Fruit fly (Drosophila melanogaster) whole organism, embryonic: ENCODE results near the gene CG9733.

Experiments
- CG11093 ChIP-seq: fragments of 200-800 bp; sonication (Bioruptor generic); IDR thresholded peaks from 3 replicates; pipeline ENCODE4 v1.3.6; 2022; ENCODE audit warnings: missing biosample characterization, missing genetic modification characterization
- CG11504 ChIP-seq: fragments of 200-800 bp; sonication (Bioruptor generic); optimal IDR thresholded peaks from 3 replicates; lab custom pipeline; 2019; ENCODE audit warnings: missing biosample characterization, mild to moderate bottlenecking, missing genetic modification characterization, moderate library complexity
- CG11723 ChIP-seq: fragments of 200-800 bp; sonication (Bioruptor generic); optimal IDR thresholded peaks from 2 replicates; lab custom pipeline; 2017; ENCODE audit warnings: missing biosample characterization, mild to moderate bottlenecking, missing genetic modification characterization
- CG15479 ChIP-seq: fragments of 200-800 bp; sonication (Bioruptor generic); optimal IDR thresholded peaks from 3 replicates; lab custom pipeline; 2019; ENCODE audit warnings: missing biosample characterization, mild to moderate bottlenecking, missing genetic modification characterization, moderate library complexity
- CG15514 ChIP-seq: fragments of 200-800 bp; sonication (Bioruptor generic); optimal IDR thresholded peaks from 3 replicates; lab custom pipeline; 2017; ENCODE audit warnings: missing biosample characterization, missing genetic modification characterization, mild to moderate bottlenecking, moderate library complexity, missing genetic modification reagents
- CG18764 ChIP-seq: fragments of 200-800 bp; sonication (Bioruptor generic); optimal IDR thresholded peaks from 3 replicates; lab custom pipeline; 2016; ENCODE audit warnings: missing biosample characterization, missing genetic modification characterization
- CG2199 ChIP-seq: fragments of 200-800 bp; sonication (Bioruptor generic); IDR thresholded peaks from 3 replicates; pipeline ENCODE4 v1.3.6; 2022; ENCODE audit warnings: missing biosample characterization, missing genetic modification characterization
- CG32532 ChIP-seq: fragments of 200-800 bp; sonication (Bioruptor generic); IDR thresholded peaks from 2 replicates; pipeline ENCODE4 v1.3.6; 2022; ENCODE audit warnings: missing biosample characterization, missing genetic modification characterization
- CG32772 ChIP-seq: fragments of 200-800 bp; sonication (Bioruptor generic); IDR thresholded peaks from 2 replicates; pipeline ENCODE4 v1.3.6; 2022; ENCODE audit warnings: missing biosample characterization, missing genetic modification characterization
- CG33557 ChIP-seq: fragments of 200-800 bp; sonication (Bioruptor generic); optimal IDR thresholded peaks from 2 replicates; lab custom pipeline; 2019; ENCODE audit warnings: missing biosample characterization, mild to moderate bottlenecking, missing genetic modification characterization, moderate library complexity
- CG3407 ChIP-seq: fragments of 200-800 bp; sonication (Bioruptor generic); optimal IDR thresholded peaks from 2 replicates; lab custom pipeline; 2018; ENCODE audit warnings: missing biosample characterization, mild to moderate bottlenecking, missing genetic modification characterization
- CG34376 ChIP-seq: fragments of 200-800 bp; sonication (Bioruptor generic); optimal IDR thresholded peaks from 2 replicates; lab custom pipeline; 2018; ENCODE audit warnings: missing biosample characterization, mild to moderate bottlenecking, missing genetic modification characterization
- CG6254 ChIP-seq: fragments of 200-800 bp; sonication (Bioruptor generic); optimal IDR thresholded peaks from 3 replicates; lab custom pipeline; 2017; ENCODE audit warnings: mild to moderate bottlenecking, missing biosample characterization, missing genetic modification reagents, missing genetic modification characterization
- CG6654 ChIP-seq: fragments of 200-800 bp; sonication (Bioruptor generic); optimal IDR thresholded peaks from 2 replicates; lab custom pipeline; 2017; ENCODE audit warnings: missing biosample characterization, mild to moderate bottlenecking, missing genetic modification characterization
- CG9727 ChIP-seq: fragments of 200-800 bp; sonication (Bioruptor generic); optimal IDR thresholded peaks from 3 replicates; lab custom pipeline; 2017; ENCODE audit warnings: missing biosample characterization, mild to moderate bottlenecking, missing genetic modification characterization
- D ChIP-seq, 2 experiments: fragments of 200-800 bp in 1 of 2; fragments of >200 bp in 1 of 2; sonication (Bioruptor generic) in 1 of 2; optimal IDR thresholded peaks; 2 replicates in 1 of 2; 3 replicates in 1 of 2; lab custom pipeline; 2017; ENCODE audit warnings: mild to moderate bottlenecking in 1 of 2, missing biosample characterization in 1 of 2, missing genetic modification characterization in 1 of 2, missing genetic modification reagents in 1 of 2
- Ets97D ChIP-seq: fragments of 200-800 bp; sonication (Bioruptor generic); optimal IDR thresholded peaks from 3 replicates; lab custom pipeline; 2016; ENCODE audit warnings: missing biosample characterization, missing genetic modification characterization
- Fer1 ChIP-seq: fragments of 200-800 bp; sonication (Bioruptor generic); optimal IDR thresholded peaks from 2 replicates; lab custom pipeline; 2017; ENCODE audit warnings: missing biosample characterization, mild to moderate bottlenecking, missing genetic modification characterization
- Fer3 ChIP-seq: fragments of 200-800 bp; sonication (Bioruptor generic); optimal IDR thresholded peaks from 2 replicates; lab custom pipeline; 2018; ENCODE audit warnings: missing biosample characterization, mild to moderate bottlenecking, missing genetic modification characterization, moderate library complexity
- HHEX ChIP-seq: fragments of 200-800 bp; sonication (Bioruptor generic); optimal IDR thresholded peaks from 3 replicates; lab custom pipeline; 2017; ENCODE audit warnings: missing biosample characterization, mild to moderate bottlenecking, missing genetic modification characterization, missing genetic modification reagents
- HLHmδ ChIP-seq: fragments of 200-800 bp; sonication (Bioruptor generic); optimal IDR thresholded peaks from 2 replicates; lab custom pipeline; 2018; ENCODE audit warnings: missing biosample characterization, mild to moderate bottlenecking, missing genetic modification characterization, moderate library complexity
- HmgZ ChIP-seq: fragments of 200-800 bp; sonication (Bioruptor generic); optimal IDR thresholded peaks from 2 replicates; lab custom pipeline; 2018; ENCODE audit warnings: missing biosample characterization, mild to moderate bottlenecking, missing genetic modification characterization
- Lpt ChIP-seq: fragments of >200 bp; optimal IDR thresholded peaks from 2 replicates; lab custom pipeline; 2018; ENCODE audit warnings: missing biosample characterization, missing genetic modification characterization
- Myb ChIP-seq: fragments of 200-800 bp; sonication (Bioruptor generic); optimal IDR thresholded peaks from 2 replicates; lab custom pipeline; 2016; ENCODE audit warnings: missing biosample characterization, missing genetic modification characterization
- Side ChIP-seq: fragments of 200-800 bp; sonication (Bioruptor generic); optimal IDR thresholded peaks from 2 replicates; lab custom pipeline; 2016; ENCODE audit warnings: missing biosample characterization, missing genetic modification characterization
- Sox102F ChIP-seq: fragments of 200-800 bp; sonication (Bioruptor generic); optimal IDR thresholded peaks from 2 replicates; lab custom pipeline; 2018; ENCODE audit warnings: missing biosample characterization, mild to moderate bottlenecking, missing genetic modification characterization, moderate library complexity
- amos ChIP-seq: fragments of 200-800 bp; sonication (Bioruptor generic); IDR thresholded peaks from 2 replicates; pipeline ENCODE4 v1.3.6; 2022; ENCODE audit warnings: missing biosample characterization, missing genetic modification characterization; ENCODE audit not compliant: partially characterized antibody
- bcd ChIP-seq: fragments of 200-800 bp; sonication (Bioruptor generic); optimal IDR thresholded peaks from 2 replicates; lab custom pipeline; 2017; ENCODE audit warnings: missing biosample characterization, mild to moderate bottlenecking, missing genetic modification characterization
- btn ChIP-seq: fragments of 200-800 bp; sonication (Bioruptor generic); optimal IDR thresholded peaks from 2 replicates; lab custom pipeline; 2016; ENCODE audit warnings: missing biosample characterization, missing genetic modification characterization
- cas ChIP-seq: fragments of 200-800 bp; sonication (Bioruptor generic); IDR thresholded peaks from 2 replicates; pipeline ENCODE4 v1.3.6; 2022; ENCODE audit warnings: missing biosample characterization, missing genetic modification characterization
- caup ChIP-seq: fragments of 200-800 bp; sonication (Bioruptor generic); optimal IDR thresholded peaks from 3 replicates; lab custom pipeline; 2017; ENCODE audit warnings: missing biosample characterization, mild to moderate bottlenecking, missing genetic modification characterization, moderate library complexity; ENCODE audit not compliant: severe bottlenecking
- dm ChIP-seq: fragments of 200-800 bp; sonication (Bioruptor generic); optimal IDR thresholded peaks from 3 replicates; lab custom pipeline; 2016; ENCODE audit warnings: missing biosample characterization, missing genetic modification characterization
- dysf ChIP-seq: fragments of 200-800 bp; sonication (Bioruptor generic); IDR thresholded peaks from 3 replicates; pipeline ENCODE4 v1.3.6; 2022; ENCODE audit warnings: missing biosample characterization, missing genetic modification characterization
- emc ChIP-seq: fragments of 200-800 bp; sonication (Bioruptor generic); optimal IDR thresholded peaks from 2 replicates; lab custom pipeline; 2016; ENCODE audit warnings: missing biosample characterization, missing genetic modification characterization
- fd96Cb ChIP-seq: fragments of 200-800 bp; sonication (Bioruptor generic); optimal IDR thresholded peaks from 2 replicates; lab custom pipeline; 2018; ENCODE audit warnings: missing biosample characterization, mild to moderate bottlenecking, missing genetic modification characterization, moderate library complexity
- grn ChIP-seq: fragments of 200-800 bp; sonication (Bioruptor generic); optimal IDR thresholded peaks from 3 replicates; lab custom pipeline; 2017; ENCODE audit warnings: missing biosample characterization, missing genetic modification characterization
- gro ChIP-seq: fragments of 200-800 bp; sonication (Bioruptor generic); optimal IDR thresholded peaks from 2 replicates; lab custom pipeline; 2016; ENCODE audit warnings: missing biosample characterization, missing genetic modification characterization
- hb ChIP-seq: fragments of 200-800 bp; sonication (Bioruptor generic); IDR thresholded peaks from 3 replicates; pipeline ENCODE4 v1.3.6; 2022; ENCODE audit warnings: missing biosample characterization, missing genetic modification characterization; ENCODE audit not compliant: partially characterized antibody
- klu ChIP-seq: fragments of 200-800 bp; sonication (Bioruptor generic); IDR thresholded peaks from 2 replicates; pipeline ENCODE4 v1.3.6; 2022; ENCODE audit warnings: missing biosample characterization, missing genetic modification characterization
- lov ChIP-seq, 2 experiments: fragments of 200-800 bp in 1 of 2; fragments of >200 bp in 1 of 2; sonication (Bioruptor generic) in 1 of 2; IDR thresholded peaks in 1 of 2; optimal IDR thresholded peaks in 1 of 2; 2 replicates in 1 of 2; 3 replicates in 1 of 2; pipeline versions ENCODE4 v1.3.6 to Lab custom; 2017 to 2022; ENCODE audit warnings: missing biosample characterization in 1 of 2, missing genetic modification characterization in 1 of 2
- nau ChIP-seq: fragments of 200-800 bp; sonication (Bioruptor generic); optimal IDR thresholded peaks from 3 replicates; lab custom pipeline; 2017; ENCODE audit warnings: missing biosample characterization, mild to moderate bottlenecking, missing genetic modification characterization, missing genetic modification reagents
- pb ChIP-seq: fragments of 200-800 bp; sonication (Bioruptor generic); optimal IDR thresholded peaks from 3 replicates; lab custom pipeline; 2016; ENCODE audit warnings: missing biosample characterization, missing genetic modification characterization
- phol ChIP-seq: fragments of 200-800 bp; sonication (Bioruptor generic); optimal IDR thresholded peaks from 3 replicates; lab custom pipeline; 2018; ENCODE audit warnings: missing biosample characterization, mild to moderate bottlenecking, missing genetic modification characterization, moderate library complexity
- sens-2 ChIP-seq: fragments of 200-800 bp; sonication (Bioruptor generic); IDR thresholded peaks from 2 replicates; pipeline ENCODE4 v1.3.6; 2022; ENCODE audit warnings: missing biosample characterization, missing genetic modification characterization
- tgo ChIP-seq: fragments of 200-800 bp; sonication (Bioruptor generic); IDR thresholded peaks from 3 replicates; pipeline ENCODE4 v1.3.6; 2022; ENCODE audit warnings: missing biosample characterization, missing genetic modification characterization
- ttk ChIP-seq: fragments of 200-800 bp; sonication (Bioruptor generic); IDR thresholded peaks from 2 replicates; pipeline ENCODE4 v2.1.2; 2022; ENCODE audit warnings: missing biosample characterization, missing genetic modification characterization
- zen2 ChIP-seq: fragments of 200-800 bp; sonication (Bioruptor generic); IDR thresholded peaks from 3 replicates; pipeline ENCODE4 v1.3.6; 2022; ENCODE audit warnings: missing biosample characterization, missing genetic modification characterization; ENCODE audit not compliant: partially characterized antibody

The CG9733 gene

DNA sequence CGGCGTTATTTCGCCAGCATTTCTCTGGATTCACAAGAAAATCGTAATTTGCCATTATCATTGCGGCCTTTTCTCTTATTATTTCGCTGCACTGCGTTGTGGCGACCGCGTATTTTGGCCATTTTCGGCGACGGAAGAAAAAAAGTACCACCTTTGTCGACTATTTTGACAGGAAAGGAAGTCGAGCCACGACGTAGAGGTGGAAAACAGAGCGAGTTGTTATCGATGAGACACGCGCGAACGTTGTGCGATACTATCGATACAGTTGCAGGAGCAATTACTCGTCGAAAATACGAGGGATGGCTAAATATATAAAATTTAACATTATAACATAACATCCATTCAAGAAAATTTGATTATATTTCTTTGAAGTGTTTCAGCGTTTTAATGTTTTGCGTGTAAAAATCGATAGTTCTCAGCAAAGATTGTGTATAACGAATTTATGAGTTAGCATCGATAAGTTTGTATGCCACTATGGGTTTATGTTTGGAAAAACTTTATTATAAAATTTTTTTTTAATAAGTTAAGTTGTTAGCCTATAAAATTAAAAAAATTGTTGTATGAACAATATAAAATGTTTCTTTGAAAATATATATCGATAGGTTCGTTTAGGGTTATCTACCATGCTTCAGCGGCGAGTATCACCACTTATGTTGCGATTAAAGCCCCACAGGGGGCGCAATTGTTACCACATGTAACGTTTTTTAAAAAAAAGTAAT is 37.6 kb downstream of the CG9733 start, which contains the start of gene RpS7 (continued):
- TF ChIP-seq CG32772 (GFP tag; lab: Robert Waterston, UW) (peak; percentile 61), Side (peak; percentile 51), CG11504 (tag; lab: Kevin White, UChicago) (peak; percentile 58), dysf (peak; percentile 73; the same call in 2 of the 3 replicates), HHEX (peak; percentile 87), phol (peak; percentile 62), Ets97D (GFP tag; lab: Kevin White, UChicago) (peak; percentile 98), CG33557 (peak; percentile 50), grn (GFP tag; lab: Kevin White, UChicago) (peak; percentile 5), klu (GFP tag; lab: Robert Waterston, UW) (no peak), lov (optimal IDR thresholded peaks at IDR 0.05; lab: Kevin White, UChicago) (no peak), lov (GFP tag; IDR thresholded peaks at IDR 0.05; lab: Robert Waterston, UW) (peak; percentile 89), CG3407 (GFP tag; lab: Kevin White, UChicago) (peak; percentile 68), CG32532 (GFP tag; lab: Robert Waterston, UW) (peak; percentile 83), Myb (GFP tag; lab: Kevin White, UChicago) (peak; percentile 89), Fer3 (tag; lab: Kevin White, UChicago) (peak; percentile 72), CG15479 (no peak), dm (GFP tag; lab: Kevin White, UChicago) (peak; percentile 79), Sox102F (peak; percentile 20), hb (peak; percentile 98), HmgZ (tag; lab: Kevin White, UChicago) (peak; percentile 31), sens-2 (GFP tag; lab: Robert Waterston, UW) (peak; percentile 81), fd96Cb (tag; lab: Kevin White, UChicago) (peak; percentile 8), Lpt (GFP tag; lab: Kevin White, UChicago) (no peak), CG34376 (peak; percentile 92), btn (GFP tag; lab: Kevin White, UChicago) (peak; percentile 28), CG15514 (GFP tag; lab: Kevin White, UChicago) (peak; percentile 73), CG11093 (GFP tag; lab: Robert Waterston, UW) (peak; percentile 53; the same call in 2 of the 3 replicates), CG2199 (peak; percentile 75; the same call in 1 of the 3 replicates), D (optimal IDR thresholded peaks at IDR 0.05; lab: Kevin White, UChicago) (no peak), D (GFP tag; optimal IDR thresholded peaks at IDR 0.05; lab: Kevin White, UChicago) (peak; percentile 46), CG6254 (GFP tag; lab: Kevin White, UChicago) (peak; percentile 42), CG6654 (GFP tag; lab: Kevin White, UChicago) (peak; percentile 39), cas (GFP tag; lab: Robert Waterston, UW) (no peak), HLHmδ (GFP tag; lab: Kevin White, UChicago) (peak; percentile 96), emc (GFP tag; lab: Kevin White, UChicago) (peak; percentile 18), amos (GFP tag; lab: Robert Waterston, UW) (peak; percentile 96), Fer1 (GFP tag; lab: Kevin White, UChicago) (peak; percentile 84), bcd (peak; percentile 87), gro (GFP tag; lab: Kevin White, UChicago) (peak; percentile 45), caup (GFP tag; lab: Kevin White, UChicago) (peak; percentile 86), tgo (GFP tag; lab: Robert Waterston, UW) (peak; percentile 66), pb (peak; percentile 60), nau (GFP tag; lab: Kevin White, UChicago) (peak; percentile 81), CG9727 (GFP tag; lab: Kevin White, UChicago) (peak; percentile 89), ttk (GFP tag; lab: Robert Waterston, UW) (peak; percentile 58; the same call in 1 of the 2 replicates), CG18764 (GFP tag; lab: Kevin White, UChicago) (peak; percentile 28), zen2 (peak; percentile 94), CG11723 (peak; percentile 60)
